Worm (Caenorhabditis elegans) whole organism, L4 larva: ENCODE data around the gene Y51H4A.938.

Experiments
- F37D6.2 ChIP-seq: sonication (generic microtip); optimal IDR thresholded peaks from 2 replicates; lab custom pipeline; 2016; ENCODE audit warnings: mild to moderate bottlenecking, missing genetic modification characterization, missing compliant biosample characterization
- T26A8.4 ChIP-seq: fragments of 200-800 bp; sonication (Bioruptor generic); IDR thresholded peaks from 2 replicates; pipeline ENCODE4 v1.3.6; 2022; ENCODE audit warnings: missing genetic modification characterization, missing compliant biosample characterization
- Y105C5A.15 ChIP-seq: fragments of 200-800 bp; sonication (Bioruptor generic); IDR thresholded peaks from 2 replicates; pipeline ENCODE4 v1.3.6; 2022; ENCODE audit warnings: missing genetic modification characterization, missing compliant biosample characterization
- Y5F2A.4 ChIP-seq: fragments of 200-800 bp; sonication (Bioruptor generic); optimal IDR thresholded peaks from 2 replicates; lab custom pipeline; 2018; ENCODE audit warnings: mild to moderate bottlenecking, missing genetic modification characterization, missing compliant biosample characterization
- ZK337.2 ChIP-seq: fragments of 200-800 bp; sonication (Bioruptor generic); IDR thresholded peaks from 2 replicates; pipeline ENCODE4 v1.3.6; 2022; ENCODE audit warnings: missing genetic modification reagents, missing genetic modification characterization, missing compliant biosample characterization
- ZK546.5 ChIP-seq, 2 experiments: sonication (generic microtip); optimal IDR thresholded peaks; 2 replicates each; lab custom pipeline; 2017; ENCODE audit warnings: missing biosample characterization in 2 of 2, missing genetic modification characterization in 2 of 2
- aha-1 ChIP-seq: fragments of 150-350 bp; peaks from one replicate; lab custom pipeline; 2014; ENCODE audit warnings: missing biosample characterization, missing genetic modification characterization
- arid-1 ChIP-seq: fragments of 200-800 bp; sonication (Bioruptor generic); conservative IDR thresholded peaks from 2 replicates; pipeline ENCODE4 v1.3.6; 2022; ENCODE audit warnings: missing genetic modification reagents, missing genetic modification characterization, missing compliant biosample characterization
- attf-4 ChIP-seq: sonication (generic microtip); optimal IDR thresholded peaks from 3 replicates; lab custom pipeline; 2017; ENCODE audit warnings: missing biosample characterization, missing genetic modification characterization
- ceh-20 ChIP-seq: fragments of 200-800 bp; sonication (Bioruptor generic); IDR thresholded peaks from 2 replicates; pipeline ENCODE4 v1.3.6; 2022; ENCODE audit warnings: missing genetic modification reagents, missing genetic modification characterization, missing compliant biosample characterization
- ceh-62 ChIP-seq: sonication (generic microtip); optimal IDR thresholded peaks from 2 replicates; lab custom pipeline; 2017; ENCODE audit warnings: missing biosample characterization, missing genetic modification characterization
- ceh-82 ChIP-seq: sonication (generic microtip); optimal IDR thresholded peaks from 2 replicates; lab custom pipeline; 2017; ENCODE audit warnings: missing biosample characterization, missing genetic modification characterization
- ces-1 ChIP-seq: fragments of 150-350 bp; sonication (generic microtip); optimal IDR thresholded peaks from 4 replicates; lab custom pipeline; 2014; ENCODE audit warnings: missing biosample characterization, missing genetic modification reagents, missing genetic modification characterization
- ctbp-1 ChIP-seq: fragments of 200-800 bp; sonication (Bioruptor generic); IDR thresholded peaks from 2 replicates; pipeline ENCODE4 v1.3.6; 2022; ENCODE audit warnings: missing genetic modification reagents, missing genetic modification characterization, missing compliant biosample characterization
- daf-12 ChIP-seq: fragments of 150-350 bp; optimal IDR thresholded peaks from 2 replicates; lab custom pipeline; 2014; ENCODE audit warnings: missing biosample characterization, missing genetic modification reagents, missing genetic modification characterization
- daf-19 ChIP-seq: fragments of 200-800 bp; sonication (Bioruptor generic); conservative IDR thresholded peaks from 2 replicates; pipeline ENCODE4 v1.3.6; 2022; ENCODE audit warnings: missing genetic modification characterization, missing compliant biosample characterization
- dmd-9 ChIP-seq: fragments of 200-800 bp; sonication (Bioruptor generic); IDR thresholded peaks from 2 replicates; pipeline ENCODE4 v1.3.6; 2022; ENCODE audit warnings: missing genetic modification reagents, missing genetic modification characterization, missing compliant biosample characterization
- duxl-1 ChIP-seq: sonication (generic microtip); optimal IDR thresholded peaks from 2 replicates; lab custom pipeline; 2016; ENCODE audit warnings: mild to moderate bottlenecking, missing genetic modification characterization, moderate library complexity, missing compliant biosample characterization; ENCODE audit not compliant: poor library complexity
- dve-1 ChIP-seq: sonication (generic microtip); optimal IDR thresholded peaks from 2 replicates; lab custom pipeline; 2017; ENCODE audit warnings: antibody characterized with exemption, mild to moderate bottlenecking, missing genetic modification characterization, missing compliant biosample characterization; ENCODE audit not compliant: insufficient read depth
- hlh-30 ChIP-seq: sonication (generic microtip); optimal IDR thresholded peaks from 2 replicates; lab custom pipeline; 2017; ENCODE audit warnings: antibody characterized with exemption, mild to moderate bottlenecking, missing genetic modification characterization, missing compliant biosample characterization; ENCODE audit not compliant: insufficient read depth
- hmg-1.1 ChIP-seq: fragments of 200-800 bp; sonication (Bioruptor generic); IDR thresholded peaks from 2 replicates; pipeline ENCODE4 v1.3.6; 2022; ENCODE audit warnings: missing genetic modification reagents, missing genetic modification characterization, missing compliant biosample characterization
- jun-1 ChIP-seq: fragments of 150-350 bp; optimal IDR thresholded peaks from 2 replicates; lab custom pipeline; 2014; ENCODE audit warnings: missing biosample characterization, missing genetic modification reagents, missing genetic modification characterization
- lin-29 ChIP-seq: fragments of 200-800 bp; sonication (Bioruptor generic); IDR thresholded peaks from 2 replicates; pipeline ENCODE4 v1.3.6; 2022; ENCODE audit warnings: missing genetic modification reagents, missing genetic modification characterization, missing compliant biosample characterization
- lin-38 ChIP-seq: fragments of 200-800 bp; sonication (Bioruptor generic); IDR thresholded peaks from 2 replicates; pipeline ENCODE4 v1.3.6; 2022; ENCODE audit warnings: missing genetic modification reagents, missing genetic modification characterization, missing compliant biosample characterization
- madf-5 ChIP-seq, 2 experiments: fragments of 200-800 bp; sonication (Bioruptor generic); IDR thresholded peaks; 2 replicates each; pipeline ENCODE4 v1.3.6; 2022; ENCODE audit warnings: missing compliant biosample characterization in 2 of 2, missing genetic modification characterization in 2 of 2
- madf-9 ChIP-seq: fragments of 200-800 bp; sonication (Bioruptor generic); conservative IDR thresholded peaks from 2 replicates; pipeline ENCODE4 v1.3.6; 2022; ENCODE audit warnings: missing genetic modification reagents, missing genetic modification characterization, missing compliant biosample characterization
- mdl-1 ChIP-seq, 2 experiments: fragments of 150-350 bp in 1 of 2; sonication (generic microtip) in 1 of 2; optimal IDR thresholded peaks; 2 replicates each; lab custom pipeline; 2014 to 2017; ENCODE audit warnings: missing biosample characterization in 2 of 2, missing genetic modification characterization in 2 of 2
- mdt-29 ChIP-seq: fragments of 200-800 bp; sonication (Bioruptor generic); IDR thresholded peaks from 2 replicates; pipeline ENCODE4 v1.3.6; 2022; ENCODE audit warnings: missing genetic modification reagents, missing genetic modification characterization, missing compliant biosample characterization
- mep-1 ChIP-seq: fragments of 150-350 bp; sonication (generic microtip); optimal IDR thresholded peaks from 3 replicates; lab custom pipeline; 2014; ENCODE audit warnings: missing biosample characterization, missing genetic modification characterization
- mxl-3 ChIP-seq: fragments of 200-800 bp; sonication (Bioruptor generic); optimal IDR thresholded peaks from 2 replicates; lab custom pipeline; 2018; ENCODE audit warnings: mild to moderate bottlenecking, missing genetic modification characterization, missing compliant biosample characterization
- nhr-10 ChIP-seq: fragments of 150-350 bp; optimal IDR thresholded peaks from 2 replicates; lab custom pipeline; 2014; ENCODE audit warnings: missing biosample characterization, missing genetic modification characterization
- nhr-11 ChIP-seq: fragments of 150-350 bp; optimal IDR thresholded peaks from 2 replicates; lab custom pipeline; 2014; ENCODE audit warnings: missing biosample characterization, missing genetic modification characterization
- nhr-237 ChIP-seq: sonication (generic microtip); optimal IDR thresholded peaks from 2 replicates; lab custom pipeline; 2017; ENCODE audit warnings: missing biosample characterization, missing genetic modification characterization
- nhr-25 ChIP-seq: sonication (generic microtip); optimal IDR thresholded peaks from 2 replicates; lab custom pipeline; 2017; ENCODE audit warnings: missing genetic modification characterization, mild to moderate bottlenecking, missing compliant biosample characterization, antibody characterized with exemption, moderate library complexity, borderline replicate concordance; ENCODE audit not compliant: insufficient read depth
- nhr-28 ChIP-seq: fragments of 150-350 bp; optimal IDR thresholded peaks from 2 replicates; lab custom pipeline; 2014; ENCODE audit warnings: missing biosample characterization, missing genetic modification characterization
- nhr-6 ChIP-seq: fragments of 150-350 bp; optimal IDR thresholded peaks from 2 replicates; lab custom pipeline; 2014; ENCODE audit warnings: missing biosample characterization, missing genetic modification characterization
- php-3 ChIP-seq: fragments of 200-800 bp; sonication (Bioruptor generic); IDR thresholded peaks from 2 replicates; pipeline ENCODE4 v1.3.6; 2022; ENCODE audit warnings: missing genetic modification reagents, missing genetic modification characterization, missing compliant biosample characterization
- pqm-1 ChIP-seq: sonication (generic microtip); optimal IDR thresholded peaks from 2 replicates; lab custom pipeline; 2017; ENCODE audit warnings: missing biosample characterization, missing genetic modification characterization
- rbr-2 ChIP-seq: sonication (generic microtip); optimal IDR thresholded peaks from 2 replicates; lab custom pipeline; 2016; ENCODE audit warnings: missing genotype, missing genetic modification characterization, missing compliant biosample characterization
- saeg-2 ChIP-seq: fragments of 200-800 bp; sonication (Bioruptor generic); IDR thresholded peaks from 2 replicates; pipeline ENCODE4 v1.3.6; 2022; ENCODE audit warnings: missing genetic modification reagents, missing genetic modification characterization, missing compliant biosample characterization
- sdz-12 ChIP-seq: fragments of 200-800 bp; sonication (Bioruptor generic); optimal IDR thresholded peaks from 2 replicates; lab custom pipeline; 2018; ENCODE audit warnings: mild to moderate bottlenecking, missing genetic modification characterization, missing compliant biosample characterization
- set-16 ChIP-seq: fragments of 200-800 bp; sonication (Bioruptor generic); IDR thresholded peaks from 2 replicates; pipeline ENCODE4 v1.3.6; 2022; ENCODE audit warnings: missing genetic modification reagents, missing genetic modification characterization, missing compliant biosample characterization
- skn-1 ChIP-seq: fragments of 150-350 bp; optimal IDR thresholded peaks from 2 replicates; lab custom pipeline; 2014; ENCODE audit warnings: missing biosample characterization, missing genetic modification characterization
- snpc-4 ChIP-seq: fragments of 150-350 bp; optimal IDR thresholded peaks from 2 replicates; lab custom pipeline; 2014; ENCODE audit warnings: missing biosample characterization, missing genetic modification characterization
- tag-97 ChIP-seq: fragments of 200-800 bp; sonication (Bioruptor generic); IDR thresholded peaks from 2 replicates; pipeline ENCODE4 v1.3.6; 2022; ENCODE audit warnings: missing genetic modification characterization, missing compliant biosample characterization
- unc-39 ChIP-seq: sonication (generic microtip); optimal IDR thresholded peaks from 2 replicates; lab custom pipeline; 2017; ENCODE audit warnings: missing biosample characterization, missing genetic modification characterization
- vab-7 ChIP-seq: fragments of 200-800 bp; sonication (Bioruptor generic); IDR thresholded peaks from 2 replicates; pipeline ENCODE4 v1.3.6; 2022; ENCODE audit warnings: missing genetic modification reagents, missing genetic modification characterization, missing compliant biosample characterization
- zfp-2 ChIP-seq: sonication (generic microtip); optimal IDR thresholded peaks from 2 replicates; lab custom pipeline; 2016; ENCODE audit warnings: mild to moderate bottlenecking, missing genetic modification characterization, missing compliant biosample characterization
- zfp-3 ChIP-seq: fragments of 200-800 bp; sonication (Bioruptor generic); conservative IDR thresholded peaks from 2 replicates; pipeline ENCODE4 v1.3.6; 2022; ENCODE audit warnings: missing genetic modification reagents, missing genetic modification characterization, missing compliant biosample characterization
- ztf-7 ChIP-seq: fragments of 150-350 bp; optimal IDR thresholded peaks from 2 replicates; lab custom pipeline; 2014; ENCODE audit warnings: missing biosample characterization, missing genetic modification characterization

Gene Y51H4A.938

ce11 chrIV:16498031-16498442 lies 17.0 kb downstream of the Y51H4A.938 start (continued):
- TF ChIP-seq mdl-1 (tag; optimal IDR thresholded peaks at IDR 0.05; lab: Kevin White, UChicago) (peak in 1 of 2 experiments; percentile 26), attf-4 (tag; lab: Kevin White, UChicago) (no peak), lin-38 (GFP tag; lab: Robert Waterston, UW) (0 out of 2 replicates have a peak, but pooled peaks have one; percentile 12), mdt-29 (no peak), rbr-2 (tag; lab: Kevin White, UChicago) (peak; percentile 60), ctbp-1 (peak; percentile 56; the same call in 1 of the 2 replicates), mep-1 (peak; percentile 71)

ce11 chrIV:16501855-16502254 lies 20.9 kb downstream of the Y51H4A.938 start:
- TF ChIP-seq snpc-4 (tag; lab: Kevin White, UChicago) (no peak), tag-97 (no peak), nhr-28 (tag; lab: Kevin White, UChicago) (peak; percentile 68), skn-1 (tag; lab: Kevin White, UChicago) (no peak), ztf-7 (tag; lab: Kevin White, UChicago) (no peak), zfp-3 (GFP tag; lab: Robert Waterston, UW) (no peak), nhr-237 (tag; lab: Kevin White, UChicago) (no peak), ces-1 (no peak), aha-1 (tag; lab: Kevin White, UChicago) (peak; percentile 92), hmg-1.1 (peak; percentile 56), duxl-1 (tag; lab: Kevin White, UChicago) (no peak), jun-1 (tag; lab: Kevin White, UChicago) (no peak), ceh-62 (tag; lab: Kevin White, UChicago) (no peak), unc-39 (tag; lab: Kevin White, UChicago) (no peak), F37D6.2 (no peak), daf-12 (tag; lab: Kevin White, UChicago) (no peak), hlh-30 (peak; percentile 38), lin-38 (GFP tag; lab: Robert Waterston, UW) (peak; percentile 43; the same call in 1 of the 2 replicates), daf-19 (GFP tag; lab: Robert Waterston, UW) (no peak), madf-9 (GFP tag; lab: Robert Waterston, UW) (peak; percentile 62; the same call in 1 of the 2 replicates), ceh-20 (no peak), arid-1 (GFP tag; lab: Robert Waterston, UW) (0 out of 2 replicates have a peak, but pooled peaks have one; percentile 14), T26A8.4 (peak; percentile 55; the same call in 1 of the 2 replicates), ZK337.2 (no peak), madf-5 (GFP tag; IDR thresholded peaks at IDR 0.05; lab: Robert Waterston, UW) (no peak), ZK546.5 (tag; optimal IDR thresholded peaks at IDR 0.05; lab: Kevin White, UChicago) (no peak), nhr-10 (tag; lab: Kevin White, UChicago) (no peak), Y105C5A.15 (no peak), dmd-9 (no peak), Y5F2A.4 (GFP tag; lab: Kevin White, UChicago) (no peak), php-3 (GFP tag; lab: Robert Waterston, UW) (peak; percentile 90), ctbp-1 (no peak), pqm-1 (tag; lab: Kevin White, UChicago) (peak; percentile 81), nhr-11 (no peak), mxl-3 (GFP tag; lab: Kevin White, UChicago) (peak; percentile 22), nhr-6 (tag; lab: Kevin White, UChicago) (no peak), saeg-2 (no peak), nhr-25 (tag; lab: Kevin White, UChicago) (no peak), dve-1 (tag; lab: Kevin White, UChicago) (peak; percentile 86), lin-29 (no peak), zfp-2 (tag; lab: Kevin White, UChicago) (no peak), sdz-12 (GFP tag; lab: Kevin White, UChicago) (no peak), vab-7 (GFP tag; lab: Robert Waterston, UW) (no peak), set-16 (peak; percentile 38; the same call in 1 of the 2 replicates), ceh-82 (tag; lab: Kevin White, UChicago) (no peak)
